Worm (Caenorhabditis elegans): ENCODE results near the gene bli-5.
"Not testable (repeated sequence)": the region's sequence is repeated elsewhere in the genome, so short reads cannot be mapped to it uniquely, and the experiment has no call there.

bli-5 gene

ce11 chrIII:13404418-13404817, 25.1 kb downstream of the bli-5 start, which contains the start of gene ttr-52:
ttr-52 (plus strand) TSS chrIII:13404718.
- TF ChIP-seq ahr-1 (tag; optimal IDR thresholded peaks at IDR 0.05) (no peak), pax-1 (tag; optimal IDR thresholded peaks at IDR 0.05) (no peak), ceh-9 (tag; optimal IDR thresholded peaks at IDR 0.05) (no peak), unc-55 (GFP tag; optimal IDR thresholded peaks at IDR 0.05) (no peak), sox-4 (tag; optimal IDR thresholded peaks at IDR 0.05) (no peak), ceh-22 (tag; optimal IDR thresholded peaks at IDR 0.05) (no peak)

ce11 chrIII:13402934-13403333, 26.6 kb downstream of the bli-5 start, which contains the start of gene mig-18:
mig-18 (plus strand) TSS chrIII:13403234.
- no peak for TF ChIP-seq ceh-22 (tag; optimal IDR thresholded peaks at IDR 0.05)
- no peak for TF ChIP-seq hlh-13 (GFP tag; optimal IDR thresholded peaks at IDR 0.05)
- no peak for TF ChIP-seq sox-2 (GFP tag; IDR thresholded peaks at IDR 0.05)
- TF ChIP-seq sox-4 (tag; optimal IDR thresholded peaks at IDR 0.05), result no peak
- TF ChIP-seq ceh-14 (tag; optimal IDR thresholded peaks at IDR 0.05), result no peak
- no peak for TF ChIP-seq syd-9 (tag; optimal IDR thresholded peaks at IDR 0.05)
- no peak for TF ChIP-seq odd-2 (tag; optimal IDR thresholded peaks at IDR 0.05)
- no peak for TF ChIP-seq unc-3 (GFP tag; conservative IDR thresholded peaks at IDR 0.05)
- no peak for TF ChIP-seq unc-3 (tag; optimal IDR thresholded peaks at IDR 0.05)
- no peak for TF ChIP-seq tbx-7 (tag; optimal IDR thresholded peaks at IDR 0.05)
- TF ChIP-seq ceh-30 (tag; optimal IDR thresholded peaks at IDR 0.05), result no peak
- no peak for TF ChIP-seq hlh-15 (tag; optimal IDR thresholded peaks at IDR 0.05)
- no peak for TF ChIP-seq pha-2 (tag; optimal IDR thresholded peaks at IDR 0.05)
- TF ChIP-seq mec-3 (tag; optimal IDR thresholded peaks at IDR 0.05; ENCODE audit: borderline replicate concordance), result no peak
- no peak for TF ChIP-seq unc-55 (GFP tag; optimal IDR thresholded peaks at IDR 0.05)
- TF ChIP-seq K09A11.1 (tag; optimal IDR thresholded peaks at IDR 0.05; ENCODE audit: insufficient read depth), result no peak

DNA sequence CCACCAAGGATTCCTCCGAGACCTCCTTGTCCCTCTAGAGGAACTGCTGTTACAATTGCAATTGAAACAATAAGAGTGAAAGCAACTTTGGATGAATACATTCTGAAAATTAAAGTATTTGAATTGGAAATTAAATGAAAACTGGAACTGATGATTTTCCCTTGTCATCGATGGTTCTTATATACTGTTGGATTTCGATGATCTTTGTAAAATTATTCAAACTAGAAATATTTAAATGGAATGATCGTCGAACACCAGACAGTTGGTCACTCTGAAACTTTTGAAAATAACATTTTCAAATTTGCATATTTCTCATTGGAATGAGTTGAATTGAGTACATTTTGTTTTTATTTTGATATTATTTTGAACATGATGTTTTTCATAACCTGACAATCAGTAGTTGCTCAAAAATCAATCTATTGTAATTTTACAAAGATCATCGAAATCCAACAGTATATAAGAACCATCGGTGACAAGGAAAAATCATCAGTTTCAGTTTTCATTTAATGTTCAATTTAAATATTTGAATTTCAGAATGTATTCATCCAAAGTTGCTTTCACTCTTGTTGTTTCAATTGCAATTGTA, 27.8 kb downstream of the bli-5 start, which contains the start of the genes srlf-9 and srlf-10:
Gene srlf-9, minus strand, starts transcription at position 101 of the 586 bp plus-strand sequence.
Gene srlf-10, plus strand, starts transcription at position 536 of the 586 bp plus-strand sequence.
- not testable (repeated sequence) for TF ChIP-seq tbx-7, ceh-9, ceh-34 (tag; optimal IDR thresholded peaks at IDR 0.05)

ce11 chrIII:13395262-13395661, 34.3 kb downstream of the bli-5 start, which contains the start of gene F11F1.1:
F11F1.1 (plus strand) TSS chrIII:13395562.
- TF ChIP-seq pax-1 (tag; optimal IDR thresholded peaks at IDR 0.05) (no peak), ceh-31 (tag; optimal IDR thresholded peaks at IDR 0.05) (no peak), mec-3 (tag; optimal IDR thresholded peaks at IDR 0.05; ENCODE audit: borderline replicate concordance) (no peak), ceh-2 (tag; optimal IDR thresholded peaks at IDR 0.05) (no peak), dve-1 (tag; optimal IDR thresholded peaks at IDR 0.05) (no peak), Y22D7AL.16 (tag; optimal IDR thresholded peaks at IDR 0.05) (no peak), ceh-30 (tag; optimal IDR thresholded peaks at IDR 0.05) (no peak), unc-55 (GFP tag; optimal IDR thresholded peaks at IDR 0.05) (no peak), syd-9 (tag; optimal IDR thresholded peaks at IDR 0.05) (no peak), madf-2 (tag; optimal IDR thresholded peaks at IDR 0.05) (no peak), pag-3 (tag; optimal IDR thresholded peaks at IDR 0.05; ENCODE audit: borderline replicate concordance) (no peak), zip-5 (tag; optimal IDR thresholded peaks at IDR 0.05) (no peak), lin-11 (tag; optimal IDR thresholded peaks at IDR 0.05) (no peak), ceh-9 (tag; optimal IDR thresholded peaks at IDR 0.05) (no peak), ttx-3 (tag; optimal IDR thresholded peaks at IDR 0.05) (no peak), F13H6.1 (tag; optimal IDR thresholded peaks at IDR 0.05) (no peak), ceh-34 (tag; optimal IDR thresholded peaks at IDR 0.05) (no peak)

ce11 chrIII:13393647-13394046, 35.9 kb downstream of the bli-5 start, which contains the start of gene qdpr-1:
qdpr-1 (plus strand) TSS chrIII:13393910.
- TF ChIP-seq ceh-48 (tag; optimal IDR thresholded peaks at IDR 0.05), result no peak
- TF ChIP-seq dmd-4 (tag; optimal IDR thresholded peaks at IDR 0.05; ENCODE audit: borderline replicate concordance), result no peak
- no peak for TF ChIP-seq ceh-34 (tag; optimal IDR thresholded peaks at IDR 0.05)
- no peak for TF ChIP-seq ets-4 (tag; optimal IDR thresholded peaks at IDR 0.05)
- TF ChIP-seq K09A11.1 (tag; optimal IDR thresholded peaks at IDR 0.05; ENCODE audit: insufficient read depth), result no peak
- TF ChIP-seq pros-1 (tag; optimal IDR thresholded peaks at IDR 0.05), result no peak
- TF ChIP-seq ceh-6 (GFP tag; optimal IDR thresholded peaks at IDR 0.05), result no peak
- TF ChIP-seq nhr-232 (tag; optimal IDR thresholded peaks at IDR 0.05), result no peak
- no peak for TF ChIP-seq hlh-15 (tag; optimal IDR thresholded peaks at IDR 0.05)
- TF ChIP-seq hlh-30 (tag; optimal IDR thresholded peaks at IDR 0.05; ENCODE audit: insufficient read depth), result no peak
- no peak for TF ChIP-seq eyg-1 (tag; optimal IDR thresholded peaks at IDR 0.05)
- TF ChIP-seq nfya-1 (tag; optimal IDR thresholded peaks at IDR 0.05), result no peak
- no peak for TF ChIP-seq F13H6.1 (tag; optimal IDR thresholded peaks at IDR 0.05)
- TF ChIP-seq hlh-8 (tag; optimal IDR thresholded peaks at IDR 0.05), result no peak
- no peak for TF ChIP-seq unc-3 (GFP tag; conservative IDR thresholded peaks at IDR 0.05)
- no peak for TF ChIP-seq unc-3 (tag; optimal IDR thresholded peaks at IDR 0.05)
- TF ChIP-seq dve-1 (tag; optimal IDR thresholded peaks at IDR 0.05), result no peak
- TF ChIP-seq hlh-6 (tag; optimal IDR thresholded peaks at IDR 0.05), result no peak
- TF ChIP-seq ceh-30 (tag; optimal IDR thresholded peaks at IDR 0.05), result no peak
- TF ChIP-seq odd-2 (tag; optimal IDR thresholded peaks at IDR 0.05), result no peak
